Worm (Caenorhabditis elegans) whole organism, young adult: ENCODE data around the gene Y22D7AL.11.

ENCODE experiments used
- B0035.1 ChIP-seq: sonication (generic microtip); optimal IDR thresholded peaks from 2 replicates; lab custom pipeline; 2016; ENCODE audit warnings: missing genetic modification characterization, mild to moderate bottlenecking, missing compliant biosample characterization, missing genotype, missing genetic modification reagents
- B0261.1 ChIP-seq: sonication (generic microtip); optimal IDR thresholded peaks from 2 replicates; lab custom pipeline; 2016; ENCODE audit warnings: mild to moderate bottlenecking, missing genetic modification characterization, moderate library complexity, missing compliant biosample characterization
- B0336.3 ChIP-seq: fragments of 200-800 bp; sonication (Bioruptor generic); IDR thresholded peaks from 2 replicates; pipeline ENCODE4 v1.3.6; 2022; ENCODE audit warnings: missing genetic modification characterization, missing compliant biosample characterization
- C17E4.6 ChIP-seq: fragments of 200-800 bp; sonication (Bioruptor generic); IDR thresholded peaks from 2 replicates; pipeline ENCODE4 v1.3.6; 2022; ENCODE audit warnings: missing genetic modification reagents, missing genetic modification characterization, missing compliant biosample characterization
- F10E7.11 ChIP-seq: sonication (generic microtip); optimal IDR thresholded peaks from 2 replicates; lab custom pipeline; 2017; ENCODE audit warnings: mild to moderate bottlenecking, missing genetic modification characterization, moderate library complexity, missing compliant biosample characterization
- F33H1.4 ChIP-seq: fragments of 200-800 bp; sonication (Bioruptor generic); IDR thresholded peaks from 2 replicates; pipeline ENCODE4 v1.3.6; 2022; ENCODE audit warnings: missing genetic modification reagents, missing genetic modification characterization, missing compliant biosample characterization
- F37B4.10 ChIP-seq: fragments of 200-800 bp; sonication (Bioruptor generic); IDR thresholded peaks from 2 replicates; pipeline ENCODE4 v1.3.6; 2022; ENCODE audit warnings: missing genetic modification characterization, missing compliant biosample characterization
- F52B5.7 ChIP-seq: sonication (generic microtip); optimal IDR thresholded peaks from 2 replicates; lab custom pipeline; 2016; ENCODE audit warnings: mild to moderate bottlenecking, missing genetic modification characterization, missing compliant biosample characterization
- F55B11.4 ChIP-seq: sonication (generic microtip); optimal IDR thresholded peaks from 2 replicates; lab custom pipeline; 2016; ENCODE audit warnings: missing compliant biosample characterization, missing genetic modification characterization, borderline replicate concordance; ENCODE audit not compliant: insufficient read depth
- F57C9.4 ChIP-seq: sonication (generic microtip); optimal IDR thresholded peaks from 2 replicates; lab custom pipeline; 2017; ENCODE audit warnings: mild to moderate bottlenecking, missing genetic modification characterization, missing compliant biosample characterization
- K11D2.4 ChIP-seq: fragments of 200-800 bp; sonication (Bioruptor generic); IDR thresholded peaks from 2 replicates; pipeline ENCODE4 v1.3.6; 2022; ENCODE audit warnings: missing genetic modification reagents, missing genetic modification characterization, missing compliant biosample characterization
- K12H6.12 ChIP-seq: fragments of 200-800 bp; sonication (Bioruptor generic); optimal IDR thresholded peaks from 2 replicates; lab custom pipeline; 2018; ENCODE audit warnings: mild to moderate bottlenecking, missing genetic modification characterization, missing compliant biosample characterization
- T26A5.8 ChIP-seq: sonication (generic microtip); optimal IDR thresholded peaks from 2 replicates; lab custom pipeline; 2016; ENCODE audit warnings: missing genetic modification characterization, missing compliant biosample characterization
- Y53F4B.3 ChIP-seq: fragments of 200-800 bp; sonication (Bioruptor generic); IDR thresholded peaks from 2 replicates; pipeline ENCODE4 v1.3.6; 2022; ENCODE audit warnings: missing genetic modification reagents, missing genetic modification characterization, missing compliant biosample characterization
- Y67H2A.10 ChIP-seq: fragments of 200-800 bp; sonication (Bioruptor generic); conservative IDR thresholded peaks from 2 replicates; pipeline ENCODE4 v1.3.6; 2022; ENCODE audit warnings: missing genetic modification reagents, missing genetic modification characterization, missing compliant biosample characterization
- Y79H2A.3 ChIP-seq: fragments of 200-800 bp; sonication (Bioruptor generic); conservative IDR thresholded peaks from 2 replicates; pipeline ENCODE4 v1.3.6; 2022; ENCODE audit warnings: missing genetic modification reagents, missing genetic modification characterization, missing compliant biosample characterization
- Y95B8A.8 ChIP-seq: fragments of 200-800 bp; sonication (Bioruptor generic); IDR thresholded peaks from 2 replicates; pipeline ENCODE4 v1.3.6; 2022; ENCODE audit warnings: missing genetic modification reagents, missing genetic modification characterization, missing compliant biosample characterization
- aptf-2 ChIP-seq: fragments of 200-800 bp; sonication (Bioruptor generic); conservative IDR thresholded peaks from 2 replicates; pipeline ENCODE4 v1.3.6; 2022; ENCODE audit warnings: missing genetic modification reagents, missing genetic modification characterization, missing compliant biosample characterization
- athp-1 ChIP-seq: sonication (generic microtip); optimal IDR thresholded peaks from 2 replicates; lab custom pipeline; 2017; ENCODE audit warnings: mild to moderate bottlenecking, missing genetic modification characterization, missing compliant biosample characterization
- attf-5 ChIP-seq: fragments of 200-800 bp; sonication (Bioruptor generic); optimal IDR thresholded peaks from 2 replicates; lab custom pipeline; 2018; ENCODE audit warnings: mild to moderate bottlenecking, missing genetic modification characterization, missing compliant biosample characterization
- attf-6 ChIP-seq: fragments of 200-800 bp; sonication (Bioruptor generic); IDR thresholded peaks from 2 replicates; pipeline ENCODE4 v1.3.6; 2022; ENCODE audit warnings: missing genetic modification reagents, missing genetic modification characterization, missing compliant biosample characterization
- cebp-1 ChIP-seq, 2 experiments: fragments of 200-800 bp in 1 of 2; sonication (Bioruptor generic) in 1 of 2; sonication (generic microtip) in 1 of 2; IDR thresholded peaks in 1 of 2; optimal IDR thresholded peaks in 1 of 2; 2 replicates each; pipeline versions ENCODE4 v1.3.6 to Lab custom; 2017 to 2022; ENCODE audit warnings: missing compliant biosample characterization in 2 of 2, missing genetic modification characterization in 2 of 2, mild to moderate bottlenecking in 1 of 2, missing genetic modification reagents in 1 of 2, moderate library complexity in 1 of 2
- cebp-2 ChIP-seq: fragments of 200-800 bp; sonication (Bioruptor generic); IDR thresholded peaks from 2 replicates; pipeline ENCODE4 v1.3.6; 2022; ENCODE audit warnings: missing genetic modification characterization, missing compliant biosample characterization
- die-1 ChIP-seq: sonication (generic microtip); optimal IDR thresholded peaks from 2 replicates; lab custom pipeline; 2016; ENCODE audit warnings: missing genotype, mild to moderate bottlenecking, missing genetic modification characterization, missing compliant biosample characterization
- dpl-1 ChIP-seq: fragments of 150-350 bp; optimal IDR thresholded peaks from 2 replicates; lab custom pipeline; 2014; ENCODE audit warnings: missing biosample characterization, missing genetic modification reagents, missing genetic modification characterization
- egl-18 ChIP-seq: fragments of 200-800 bp; sonication (Bioruptor generic); IDR thresholded peaks from 2 replicates; pipeline ENCODE4 v1.3.6; 2022; ENCODE audit warnings: missing genetic modification reagents, missing genetic modification characterization, missing compliant biosample characterization
- fkh-3 ChIP-seq: sonication (generic microtip); optimal IDR thresholded peaks from 2 replicates; lab custom pipeline; 2016; ENCODE audit warnings: mild to moderate bottlenecking, missing genetic modification characterization, missing compliant biosample characterization
- him-1 ChIP-seq: sonication (generic microtip); optimal IDR thresholded peaks from 2 replicates; lab custom pipeline; 2016; ENCODE audit warnings: missing genotype, missing genetic modification reagents, missing genetic modification characterization, missing compliant biosample characterization
- hmg-1.2 ChIP-seq: fragments of 200-800 bp; sonication (Bioruptor generic); IDR thresholded peaks from 2 replicates; pipeline ENCODE4 v1.3.6; 2022; ENCODE audit warnings: missing genetic modification reagents, missing genetic modification characterization, missing compliant biosample characterization
- let-526 ChIP-seq: fragments of 200-800 bp; sonication (Bioruptor generic); IDR thresholded peaks from 2 replicates; pipeline ENCODE4 v1.3.6; 2022; ENCODE audit warnings: missing genetic modification reagents, missing genetic modification characterization, missing compliant biosample characterization
- lir-1 ChIP-seq: fragments of 200-800 bp; sonication (Bioruptor generic); conservative IDR thresholded peaks from 2 replicates; pipeline ENCODE4 v1.3.6; 2022; ENCODE audit warnings: missing genetic modification reagents, missing genetic modification characterization, missing compliant biosample characterization
- lsl-1 ChIP-seq: fragments of 200-800 bp; sonication (Bioruptor generic); optimal IDR thresholded peaks from 2 replicates; lab custom pipeline; 2018; ENCODE audit warnings: mild to moderate bottlenecking, missing genetic modification characterization, moderate library complexity, missing compliant biosample characterization
- lsy-27 ChIP-seq: sonication (generic microtip); optimal IDR thresholded peaks from 2 replicates; lab custom pipeline; 2017; ENCODE audit warnings: missing genetic modification characterization, mild to moderate bottlenecking, missing compliant biosample characterization, antibody characterized with exemption, missing genotype, borderline replicate concordance; ENCODE audit not compliant: insufficient read depth
- madf-3 ChIP-seq: fragments of 200-800 bp; sonication (Bioruptor generic); IDR thresholded peaks from 2 replicates; pipeline ENCODE4 v1.3.6; 2022; ENCODE audit warnings: missing genetic modification reagents, missing genetic modification characterization, missing compliant biosample characterization
- madf-8 ChIP-seq: fragments of 200-800 bp; sonication (Bioruptor generic); conservative IDR thresholded peaks from 2 replicates; pipeline ENCODE4 v1.3.6; 2022; ENCODE audit warnings: missing genetic modification reagents, missing genetic modification characterization, missing compliant biosample characterization
- mcd-1 ChIP-seq: fragments of 200-800 bp; sonication (Bioruptor generic); IDR thresholded peaks from 2 replicates; pipeline ENCODE4 v1.3.6; 2022; ENCODE audit warnings: missing genetic modification reagents, missing genetic modification characterization, missing compliant biosample characterization
- mxl-1 ChIP-seq: sonication (generic microtip); optimal IDR thresholded peaks from 2 replicates; lab custom pipeline; 2016; ENCODE audit warnings: missing genetic modification characterization, missing compliant biosample characterization
- nfyb-1 ChIP-seq: fragments of 200-800 bp; sonication (Bioruptor generic); IDR thresholded peaks from 2 replicates; pipeline ENCODE4 v1.3.6; 2022; ENCODE audit warnings: missing genetic modification reagents, missing genetic modification characterization, missing compliant biosample characterization
- nhr-179 ChIP-seq: sonication (generic microtip); optimal IDR thresholded peaks from 2 replicates; lab custom pipeline; 2016; ENCODE audit warnings: mild to moderate bottlenecking, missing genetic modification characterization, missing compliant biosample characterization
- pbrm-1 ChIP-seq: fragments of 200-800 bp; sonication (Bioruptor generic); IDR thresholded peaks from 2 replicates; pipeline ENCODE4 v1.3.6; 2022; ENCODE audit warnings: missing genetic modification reagents, missing genetic modification characterization, missing compliant biosample characterization
- pha-4 ChIP-seq: fragments of 150-350 bp; sonication (generic microtip); optimal IDR thresholded peaks from 2 replicates; lab custom pipeline; 2014; ENCODE audit warnings: missing biosample characterization, missing genetic modification reagents, missing genetic modification characterization
- rcor-1 ChIP-seq: fragments of 200-800 bp; sonication (Bioruptor generic); IDR thresholded peaks from 2 replicates; pipeline ENCODE4 v1.3.6; 2022; ENCODE audit warnings: missing genetic modification reagents, missing genetic modification characterization, missing compliant biosample characterization
- rec-8 ChIP-seq, 2 experiments: sonication (generic microtip); optimal IDR thresholded peaks; 2 replicates each; lab custom pipeline; 2016; ENCODE audit warnings: mild to moderate bottlenecking in 2 of 2, missing genetic modification characterization in 2 of 2, missing genetic modification reagents in 2 of 2, missing genotype in 2 of 2, missing biosample characterization in 1 of 2, missing compliant biosample characterization in 1 of 2, moderate library complexity in 1 of 2
- sdz-38 ChIP-seq: sonication (generic microtip); optimal IDR thresholded peaks from 2 replicates; lab custom pipeline; 2016; ENCODE audit warnings: missing genotype, missing genetic modification characterization, missing compliant biosample characterization
- sptf-2 ChIP-seq: fragments of 200-800 bp; sonication (Bioruptor generic); optimal IDR thresholded peaks from 2 replicates; lab custom pipeline; 2018; ENCODE audit warnings: mild to moderate bottlenecking, missing genetic modification characterization, missing compliant biosample characterization
- xnd-1 ChIP-seq: sonication (generic microtip); optimal IDR thresholded peaks from 2 replicates; lab custom pipeline; 2016; ENCODE audit warnings: missing genotype, missing genetic modification reagents, missing genetic modification characterization, missing compliant biosample characterization
- zfh-2 ChIP-seq: fragments of 200-800 bp; sonication (Bioruptor generic); conservative IDR thresholded peaks from 2 replicates; pipeline ENCODE4 v1.3.6; 2022; ENCODE audit warnings: missing genetic modification reagents, missing genetic modification characterization, missing compliant biosample characterization
- ztf-3 ChIP-seq: fragments of 200-800 bp; sonication (Bioruptor generic); optimal IDR thresholded peaks from 2 replicates; lab custom pipeline; 2018; ENCODE audit warnings: mild to moderate bottlenecking, missing genetic modification characterization, missing compliant biosample characterization
- ztf-6 ChIP-seq: fragments of 200-800 bp; sonication (Bioruptor generic); IDR thresholded peaks from 2 replicates; pipeline ENCODE4 v1.3.6; 2022; ENCODE audit warnings: missing genetic modification reagents, missing genetic modification characterization, missing compliant biosample characterization

Y22D7AL.11 gene

DNA sequence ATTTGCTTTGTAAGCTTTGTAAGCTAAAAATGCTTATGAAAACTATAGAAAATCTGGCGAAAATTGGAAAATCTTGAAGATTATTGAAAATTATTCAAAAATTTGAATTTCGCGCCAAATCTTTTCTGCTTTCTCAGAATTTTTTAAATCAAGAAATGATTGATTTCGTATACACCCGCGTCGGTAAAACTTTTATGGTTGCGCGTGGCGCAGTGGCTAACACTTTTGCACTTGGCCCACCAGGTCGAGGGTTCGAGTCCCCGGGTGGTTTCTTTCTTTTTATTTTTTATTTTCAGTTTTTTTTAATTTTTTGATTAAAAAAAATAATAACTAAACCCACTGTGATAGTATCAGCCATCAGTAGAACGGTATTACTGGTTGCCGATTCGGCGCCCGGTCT is 35.2 kb downstream of the Y22D7AL.11 start (continued):
- peak; percentile 44; the same call in 1 of the 2 replicates for TF ChIP-seq hmg-1.2 (GFP tag; lab: Robert Waterston, UW)
- TF ChIP-seq Y53F4B.3 (GFP tag; lab: Robert Waterston, UW), result no peak
- TF ChIP-seq lsl-1 (GFP tag; lab: Kevin White, UChicago), result peak; percentile 48
- TF ChIP-seq F55B11.4 (tag; lab: Kevin White, UChicago), result no peak
- no peak for TF ChIP-seq Y67H2A.10 (GFP tag; lab: Robert Waterston, UW)
- no peak for TF ChIP-seq egl-18
- TF ChIP-seq mcd-1 (GFP tag; lab: Robert Waterston, UW), result 0 out of 2 replicates have a peak, but pooled peaks have one; percentile 5
- peak in 1 of 2 experiments; percentile 31 for TF ChIP-seq rec-8 (tag; optimal IDR thresholded peaks at IDR 0.05; lab: Kevin White, UChicago)
- no peak for TF ChIP-seq nhr-179
- TF ChIP-seq sdz-38 (tag; lab: Kevin White, UChicago), result no peak
- TF ChIP-seq B0261.1, result peak; percentile 73
- TF ChIP-seq zfh-2 (GFP tag; lab: Robert Waterston, UW), result no peak
- TF ChIP-seq B0336.3 (GFP tag; lab: Robert Waterston, UW), result no peak
- no peak for TF ChIP-seq attf-6 (GFP tag; lab: Robert Waterston, UW)
- TF ChIP-seq dpl-1 (GFP tag; lab: Kevin White, UChicago), result no peak
- no peak for TF ChIP-seq F52B5.7 (tag; lab: Kevin White, UChicago)
- no peak for TF ChIP-seq C17E4.6 (GFP tag; lab: Robert Waterston, UW)
- TF ChIP-seq Y95B8A.8 (GFP tag; lab: Robert Waterston, UW), result 0 out of 2 replicates have a peak, but pooled peaks have one; percentile 26
- no peak for TF ChIP-seq K12H6.12
- no peak for TF ChIP-seq rcor-1
- TF ChIP-seq madf-8, result no peak
- peak; percentile 51 for TF ChIP-seq mxl-1 (tag; lab: Kevin White, UChicago)
- no peak for TF ChIP-seq K11D2.4
- TF ChIP-seq attf-5 (GFP tag; lab: Kevin White, UChicago), result peak; percentile 9
- TF ChIP-seq F57C9.4, result no peak
- TF ChIP-seq athp-1 (tag; lab: Kevin White, UChicago), result no peak
- no peak for TF ChIP-seq lsy-27
- no peak for TF ChIP-seq B0035.1 (tag; lab: Kevin White, UChicago)
- TF ChIP-seq F37B4.10 (GFP tag; lab: Robert Waterston, UW), result no peak
- no peak for TF ChIP-seq T26A5.8 (tag; lab: Kevin White, UChicago)
- no peak for TF ChIP-seq pha-4 (tag; lab: Kevin White, UChicago)
- no peak for TF ChIP-seq F10E7.11 (tag; lab: Kevin White, UChicago)
- no peak for TF ChIP-seq Y79H2A.3 (GFP tag; lab: Robert Waterston, UW)
- TF ChIP-seq cebp-2, result no peak
- TF ChIP-seq sptf-2 (GFP tag; lab: Kevin White, UChicago), result no peak
- peak; percentile 16 for TF ChIP-seq him-1 (tag; lab: Kevin White, UChicago)
- no peak for TF ChIP-seq madf-3 (GFP tag; lab: Robert Waterston, UW)
- no peak for TF ChIP-seq aptf-2
- no peak for TF ChIP-seq F33H1.4 (GFP tag; lab: Robert Waterston, UW)
- TF ChIP-seq nfyb-1, result no peak
- no peak for TF ChIP-seq fkh-3 (tag; lab: Kevin White, UChicago)
- TF ChIP-seq lir-1, result no peak
- no peak for TF ChIP-seq xnd-1 (tag; lab: Kevin White, UChicago)
- TF ChIP-seq ztf-3, result no peak
- no peak for TF ChIP-seq cebp-1 (GFP tag; IDR thresholded peaks at IDR 0.05; lab: Robert Waterston, UW)
- TF ChIP-seq cebp-1 (tag; optimal IDR thresholded peaks at IDR 0.05; lab: Kevin White, UChicago), result peak; percentile 41
- TF ChIP-seq die-1, result peak; percentile 70
- TF ChIP-seq pbrm-1, result peak; percentile 65; the same call in 1 of the 2 replicates
- no peak for TF ChIP-seq let-526 (GFP tag; lab: Robert Waterston, UW)
- TF ChIP-seq ztf-6 (GFP tag; lab: Robert Waterston, UW), result no peak
